Worm (Caenorhabditis elegans): Measurements from ENCODE around the gene srh-289.

The srh-289 gene

ce11 chrV:17800538-17800937, 6.7 kb upstream of the srh-289 start, which contains the start of gene srh-287:
srh-287 (plus strand) TSS chrV:17800838.
- no peak for TF ChIP-seq mls-2 (tag; optimal IDR thresholded peaks at IDR 0.05)
- TF ChIP-seq M03D4.4 (tag; optimal IDR thresholded peaks at IDR 0.05): no peak
- TF ChIP-seq nhr-76 (tag; optimal IDR thresholded peaks at IDR 0.05): no peak
- TF ChIP-seq ceh-39 (tag; optimal IDR thresholded peaks at IDR 0.05): no peak
- no peak for TF ChIP-seq zip-8 (tag; optimal IDR thresholded peaks at IDR 0.05)
- TF ChIP-seq nhr-2 (tag; optimal IDR thresholded peaks at IDR 0.05): no peak
- no peak for TF ChIP-seq bed-3 (GFP tag; optimal IDR thresholded peaks at IDR 0.05)
- no peak for TF ChIP-seq flh-1 (GFP tag; optimal IDR thresholded peaks at IDR 0.05)
- no peak for TF ChIP-seq nhr-237 (tag; optimal IDR thresholded peaks at IDR 0.05)
- TF ChIP-seq sptf-1 (tag; optimal IDR thresholded peaks at IDR 0.05): no peak
- no peak for TF ChIP-seq elt-1 (tag; optimal IDR thresholded peaks at IDR 0.05; ENCODE audit: borderline replicate concordance, insufficient read depth)
- no peak for TF ChIP-seq mab-5 (tag; optimal IDR thresholded peaks at IDR 0.05)
- no peak for TF ChIP-seq unc-39 (tag; optimal IDR thresholded peaks at IDR 0.05)

ce11 chrV:17798789-17799188, 4.9 kb upstream of the srh-289 start, which contains the start of gene srx-18:
srx-18 (minus strand) TSS chrV:17798889.
- TF ChIP-seq nhr-237 (tag; optimal IDR thresholded peaks at IDR 0.05) (no peak), ztf-11 (tag; optimal IDR thresholded peaks at IDR 0.05) (no peak), lin-32 (GFP tag; optimal IDR thresholded peaks at IDR 0.05) (no peak), nhr-12 (tag; optimal IDR thresholded peaks at IDR 0.05) (no peak), lsy-2 (tag; optimal IDR thresholded peaks at IDR 0.05) (no peak), mep-1 (tag; optimal IDR thresholded peaks at IDR 0.05) (no peak), ceh-43 (GFP tag; optimal IDR thresholded peaks at IDR 0.05) (no peak), blmp-1 (tag; optimal IDR thresholded peaks at IDR 0.05) (no peak), lin-13 (tag; optimal IDR thresholded peaks at IDR 0.05) (no peak), nhr-2 (tag; optimal IDR thresholded peaks at IDR 0.05) (no peak), cnd-1 (tag; optimal IDR thresholded peaks at IDR 0.05) (no peak), unc-62 (GFP tag; optimal IDR thresholded peaks at IDR 0.05) (no peak), mls-2 (tag; optimal IDR thresholded peaks at IDR 0.05) (no peak), drap-1 (GFP tag; optimal IDR thresholded peaks at IDR 0.05) (no peak), ceh-39 (tag; optimal IDR thresholded peaks at IDR 0.05) (no peak), elt-1 (tag; optimal IDR thresholded peaks at IDR 0.05; ENCODE audit: borderline replicate concordance, insufficient read depth) (no peak), mab-5 (tag; optimal IDR thresholded peaks at IDR 0.05) (no peak), zip-8 (tag; optimal IDR thresholded peaks at IDR 0.05) (no peak)

- TF ChIP-seq bed-3 (GFP tag; optimal IDR thresholded peaks at IDR 0.05) (no peak), nhr-76 (tag; optimal IDR thresholded peaks at IDR 0.05) (no peak), ztf-11 (tag; optimal IDR thresholded peaks at IDR 0.05) (no peak), tbx-8 (GFP tag; optimal IDR thresholded peaks at IDR 0.05) (no peak), pha-4 (tag; optimal IDR thresholded peaks at IDR 0.05) (no peak), ceh-43 (GFP tag; optimal IDR thresholded peaks at IDR 0.05) (no peak), nhr-237 (tag; optimal IDR thresholded peaks at IDR 0.05) (no peak), unc-120 (tag; optimal IDR thresholded peaks at IDR 0.05; ENCODE audit: poor library complexity, severe bottlenecking) (no peak), ceh-39 (tag; optimal IDR thresholded peaks at IDR 0.05) (no peak), flh-1 (GFP tag; optimal IDR thresholded peaks at IDR 0.05) (no peak), zip-8 (tag; optimal IDR thresholded peaks at IDR 0.05) (no peak), lsy-2 (tag; optimal IDR thresholded peaks at IDR 0.05) (no peak), cnd-1 (tag; optimal IDR thresholded peaks at IDR 0.05) (no peak), snpc-4 (tag; optimal IDR thresholded peaks at IDR 0.05) (no peak), sptf-1 (tag; optimal IDR thresholded peaks at IDR 0.05) (no peak), mab-5 (tag; optimal IDR thresholded peaks at IDR 0.05) (no peak), ham-2 (GFP tag; optimal IDR thresholded peaks at IDR 0.05) (no peak)
These were observed 1.8 kb upstream of the srh-289 start, which contains the start of gene srh-288 for ce11 chrV:17795655-17796054. srh-288 (minus strand) TSS chrV:17795755.

- TF ChIP-seq ces-1 (GFP tag; optimal IDR thresholded peaks at IDR 0.05): no peak
- TF ChIP-seq elt-3 (tag; optimal IDR thresholded peaks at IDR 0.05): no peak
- no peak for TF ChIP-seq mep-1 (tag; optimal IDR thresholded peaks at IDR 0.05)
- no peak for TF ChIP-seq sptf-1 (tag; optimal IDR thresholded peaks at IDR 0.05)
- no peak for TF ChIP-seq tbx-8 (GFP tag; optimal IDR thresholded peaks at IDR 0.05)
- TF ChIP-seq bed-3 (GFP tag; optimal IDR thresholded peaks at IDR 0.05): no peak
- no peak for TF ChIP-seq drap-1 (GFP tag; optimal IDR thresholded peaks at IDR 0.05)
- TF ChIP-seq mls-2 (tag; optimal IDR thresholded peaks at IDR 0.05): no peak
- no peak for TF ChIP-seq pha-4 (tag; optimal IDR thresholded peaks at IDR 0.05)
These were observed 3.7 kb downstream of the srh-289 start, which contains the start of gene srh-290 for ce11 chrV:17790191-17790590. srh-290 (plus strand) TSS chrV:17790491.

DNA sequence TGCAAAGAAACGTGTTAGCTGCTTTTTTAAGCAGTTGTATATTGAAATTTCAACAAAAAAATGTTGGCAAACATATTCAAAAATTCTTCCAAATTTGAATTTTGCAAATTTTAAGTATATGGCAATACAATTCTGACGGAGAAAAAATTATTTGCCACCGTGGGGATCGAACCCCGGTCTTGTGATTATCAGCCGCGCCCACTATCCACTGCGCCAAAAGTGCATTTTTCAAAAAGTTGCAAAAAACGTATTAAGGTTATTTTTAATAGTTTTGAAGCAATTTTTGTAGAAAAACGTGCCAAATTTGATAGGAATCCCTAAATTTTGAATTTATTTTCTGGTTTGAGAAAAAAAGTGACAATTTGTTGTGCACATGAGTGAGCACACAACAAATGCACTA, 9.5 kb downstream of the srh-289 start:
- TF ChIP-seq bed-3 (GFP tag; optimal IDR thresholded peaks at IDR 0.05) (no peak), unc-39 (tag; optimal IDR thresholded peaks at IDR 0.05) (no peak), ztf-11 (tag; optimal IDR thresholded peaks at IDR 0.05) (no peak), unc-120 (tag; optimal IDR thresholded peaks at IDR 0.05; ENCODE audit: poor library complexity, severe bottlenecking) (no peak), snpc-4 (tag; optimal IDR thresholded peaks at IDR 0.05) (no peak)
